Fruit fly (Drosophila melanogaster) whole organism, embryonic: ENCODE data around the gene CG44362.
A peak's percentile ranks its signal among the peaks of the same experiment; 100 is the strongest.

Experiments used
- CG12236 ChIP-seq: fragments of 200-800 bp; sonication (Bioruptor generic); optimal IDR thresholded peaks from 2 replicates; lab custom pipeline; 2016; ENCODE audit warnings: missing biosample characterization, missing genetic modification characterization
- CG12769 ChIP-seq: fragments of 200-800 bp; sonication (Bioruptor generic); optimal IDR thresholded peaks from 2 replicates; lab custom pipeline; 2019; ENCODE audit warnings: missing biosample characterization, mild to moderate bottlenecking, missing genetic modification characterization, moderate library complexity
- CG12942 ChIP-seq: fragments of 200-800 bp; sonication (Bioruptor generic); optimal IDR thresholded peaks from 3 replicates; lab custom pipeline; 2016; ENCODE audit warnings: missing biosample characterization, missing genetic modification characterization
- CG1529 ChIP-seq: fragments of 200-800 bp; sonication (Bioruptor generic); optimal IDR thresholded peaks from 3 replicates; lab custom pipeline; 2018; ENCODE audit warnings: missing biosample characterization, missing genetic modification characterization
- CG17829 ChIP-seq: fragments of 200-800 bp; optimal IDR thresholded peaks from 2 replicates; lab custom pipeline; 2019; ENCODE audit warnings: missing biosample characterization, mild to moderate bottlenecking, missing genetic modification characterization, moderate library complexity
- CG18011 ChIP-seq: fragments of 200-800 bp; sonication (Bioruptor generic); optimal IDR thresholded peaks from 2 replicates; lab custom pipeline; 2017; ENCODE audit warnings: missing biosample characterization, missing genetic modification characterization, mild to moderate bottlenecking, moderate library complexity, missing genotype
- CG31441 ChIP-seq: fragments of 200-800 bp; sonication (Bioruptor generic); IDR thresholded peaks from 2 replicates; pipeline ENCODE4 v1.3.6; 2022; ENCODE audit warnings: missing biosample characterization, missing genetic modification characterization
- CG32532 ChIP-seq: fragments of 200-800 bp; sonication (Bioruptor generic); IDR thresholded peaks from 2 replicates; pipeline ENCODE4 v1.3.6; 2022; ENCODE audit warnings: missing biosample characterization, missing genetic modification characterization
- CG34376 ChIP-seq: fragments of 200-800 bp; sonication (Bioruptor generic); optimal IDR thresholded peaks from 2 replicates; lab custom pipeline; 2018; ENCODE audit warnings: missing biosample characterization, mild to moderate bottlenecking, missing genetic modification characterization
- CG42726 ChIP-seq: fragments of 200-800 bp; sonication (Bioruptor generic); IDR thresholded peaks from 2 replicates; pipeline ENCODE4 v1.3.6; 2022; ENCODE audit warnings: missing biosample characterization, missing genetic modification characterization; ENCODE audit not compliant: partially characterized antibody
- CG4328 ChIP-seq: fragments of 200-800 bp; sonication (Bioruptor generic); optimal IDR thresholded peaks from 3 replicates; lab custom pipeline; 2017; ENCODE audit warnings: missing biosample characterization, missing genetic modification reagents, missing genetic modification characterization
- CG6272 ChIP-seq: fragments of 200-800 bp; sonication (Bioruptor generic); IDR thresholded peaks from 2 replicates; pipeline ENCODE4 v1.3.6; 2022; ENCODE audit warnings: missing biosample characterization, missing genetic modification characterization
- CG7271 ChIP-seq: fragments of 200-800 bp; sonication (Bioruptor generic); optimal IDR thresholded peaks from 2 replicates; lab custom pipeline; 2018; ENCODE audit warnings: missing biosample characterization, mild to moderate bottlenecking, missing genetic modification characterization, moderate library complexity
- CG7556 ChIP-seq: fragments of 200-800 bp; sonication (Bioruptor generic); optimal IDR thresholded peaks from 2 replicates; lab custom pipeline; 2017; ENCODE audit warnings: missing biosample characterization, mild to moderate bottlenecking, missing genetic modification characterization
- CG9215 ChIP-seq: fragments of 200-800 bp; sonication (Bioruptor generic); IDR thresholded peaks from 2 replicates; pipeline ENCODE4 v1.3.6; 2022; ENCODE audit warnings: missing biosample characterization, missing genetic modification characterization
- CG9727 ChIP-seq: fragments of 200-800 bp; sonication (Bioruptor generic); optimal IDR thresholded peaks from 3 replicates; lab custom pipeline; 2017; ENCODE audit warnings: missing biosample characterization, mild to moderate bottlenecking, missing genetic modification characterization
- CTCF ChIP-seq: fragments of 200-800 bp; sonication (Bioruptor generic); optimal IDR thresholded peaks from 2 replicates; lab custom pipeline; 2017; ENCODE audit warnings: missing biosample characterization, mild to moderate bottlenecking, missing genetic modification characterization, moderate library complexity
- Dek ChIP-seq: fragments of 200-800 bp; sonication (Bioruptor generic); optimal IDR thresholded peaks from 3 replicates; lab custom pipeline; 2019; ENCODE audit warnings: missing biosample characterization, mild to moderate bottlenecking, missing genetic modification characterization, moderate library complexity
- Eip74EF ChIP-seq, 2 experiments: fragments of 200-800 bp in 1 of 2; fragments of >200 bp in 1 of 2; sonication (Bioruptor generic) in 1 of 2; optimal IDR thresholded peaks; 2 replicates each; lab custom pipeline; 2017 to 2019; ENCODE audit warnings: missing biosample characterization in 2 of 2, missing genetic modification characterization in 2 of 2, mild to moderate bottlenecking in 1 of 2, moderate library complexity in 1 of 2
- Ets65A ChIP-seq: fragments of 200-800 bp; sonication (Bioruptor generic); peaks from one replicate; lab custom pipeline; 2016; ENCODE audit warnings: missing biosample characterization, missing genetic modification characterization
- Gug ChIP-seq: fragments of 200-800 bp; sonication (Bioruptor generic); IDR thresholded peaks from 4 replicates; pipeline ENCODE4 v1.3.6; 2022; ENCODE audit warnings: missing biosample characterization, missing genetic modification characterization
- Lhr ChIP-seq: fragments of 200-800 bp; sonication (Bioruptor generic); optimal IDR thresholded peaks from 3 replicates; lab custom pipeline; 2017; ENCODE audit warnings: mild to moderate bottlenecking, missing biosample characterization, missing genetic modification reagents, missing genetic modification characterization
- Max ChIP-seq: fragments of 200-800 bp; sonication (Bioruptor generic); optimal IDR thresholded peaks from 2 replicates; lab custom pipeline; 2016; ENCODE audit warnings: missing biosample characterization, mild to moderate bottlenecking, missing genetic modification characterization
- Myb ChIP-seq: fragments of 200-800 bp; sonication (Bioruptor generic); optimal IDR thresholded peaks from 2 replicates; lab custom pipeline; 2016; ENCODE audit warnings: missing biosample characterization, missing genetic modification characterization
- Neu2 ChIP-seq: fragments of 200-800 bp; sonication (Bioruptor generic); optimal IDR thresholded peaks from 3 replicates; lab custom pipeline; 2016; ENCODE audit warnings: missing biosample characterization, missing genetic modification characterization, borderline replicate concordance
- PHDP ChIP-seq: fragments of 200-800 bp; sonication (Bioruptor generic); optimal IDR thresholded peaks from 3 replicates; lab custom pipeline; 2018; ENCODE audit warnings: missing biosample characterization, mild to moderate bottlenecking, missing genetic modification characterization, moderate library complexity
- ab ChIP-seq: fragments of 200-800 bp; sonication (Bioruptor generic); optimal IDR thresholded peaks from 2 replicates; lab custom pipeline; 2016; ENCODE audit warnings: missing biosample characterization, missing genetic modification characterization
- aop ChIP-seq: fragments of 200-800 bp; sonication (Bioruptor generic); IDR thresholded peaks from 2 replicates; pipeline ENCODE4 v1.3.6; 2022; ENCODE audit warnings: missing biosample characterization, missing genetic modification characterization
- bigmax ChIP-seq: fragments of 200-800 bp; sonication (Bioruptor generic); optimal IDR thresholded peaks from 2 replicates; lab custom pipeline; 2018; ENCODE audit warnings: missing biosample characterization, mild to moderate bottlenecking, missing genetic modification characterization
- bowl ChIP-seq: fragments of 200-800 bp; sonication (Bioruptor generic); IDR thresholded peaks from 2 replicates; pipeline ENCODE4 v1.3.6; 2022; ENCODE audit warnings: missing biosample characterization, missing genetic modification characterization
- btn ChIP-seq: fragments of 200-800 bp; sonication (Bioruptor generic); optimal IDR thresholded peaks from 2 replicates; lab custom pipeline; 2016; ENCODE audit warnings: missing biosample characterization, missing genetic modification characterization
- chif ChIP-seq, 2 experiments: fragments of 200-800 bp; sonication (Bioruptor generic); optimal IDR thresholded peaks; 3 replicates each; lab custom pipeline; 2016; ENCODE audit warnings: missing biosample characterization in 2 of 2, missing genetic modification characterization in 2 of 2
- emc ChIP-seq: fragments of 200-800 bp; sonication (Bioruptor generic); optimal IDR thresholded peaks from 2 replicates; lab custom pipeline; 2016; ENCODE audit warnings: missing biosample characterization, missing genetic modification characterization
- en ChIP-seq: fragments of 200-800 bp; sonication (Bioruptor generic); optimal IDR thresholded peaks from 2 replicates; lab custom pipeline; 2016; ENCODE audit warnings: missing biosample characterization, missing genetic modification characterization
- eve ChIP-seq, 2 experiments: fragments of >200 bp; optimal IDR thresholded peaks; 2 replicates each; lab custom pipeline; 2017; ENCODE audit warnings: missing biosample characterization in 2 of 2, missing genetic modification characterization in 2 of 2
- eyg ChIP-seq: fragments of 200-800 bp; sonication (Bioruptor generic); optimal IDR thresholded peaks from 3 replicates; lab custom pipeline; 2016; ENCODE audit warnings: missing biosample characterization, missing genetic modification characterization
- fd3F ChIP-seq: fragments of 200-800 bp; sonication (Bioruptor generic); optimal IDR thresholded peaks from 2 replicates; lab custom pipeline; 2018; ENCODE audit warnings: missing biosample characterization, mild to moderate bottlenecking, missing genetic modification characterization, moderate library complexity
- gce ChIP-seq: fragments of 200-800 bp; sonication (Bioruptor generic); IDR thresholded peaks from 3 replicates; pipeline ENCODE4 v1.3.6; 2022; ENCODE audit warnings: missing biosample characterization, missing genetic modification characterization
- gsb-n ChIP-seq: fragments of 200-800 bp; sonication (Bioruptor generic); optimal IDR thresholded peaks from 3 replicates; lab custom pipeline; 2018; ENCODE audit warnings: missing biosample characterization, mild to moderate bottlenecking, missing genetic modification characterization
- h ChIP-seq: fragments of >200 bp; optimal IDR thresholded peaks from 2 replicates; lab custom pipeline; 2017
- inv ChIP-seq: fragments of 200-800 bp; sonication (Bioruptor generic); IDR thresholded peaks from 2 replicates; pipeline ENCODE4 v1.3.6; 2022; ENCODE audit warnings: missing biosample characterization, missing genetic modification characterization; ENCODE audit not compliant: partially characterized antibody
- klu ChIP-seq: fragments of 200-800 bp; sonication (Bioruptor generic); IDR thresholded peaks from 2 replicates; pipeline ENCODE4 v1.3.6; 2022; ENCODE audit warnings: missing biosample characterization, missing genetic modification characterization
- mam ChIP-seq: fragments of 200-800 bp; sonication (Bioruptor generic); optimal IDR thresholded peaks from 3 replicates; lab custom pipeline; 2016; ENCODE audit warnings: missing biosample characterization, missing genetic modification characterization
- nerfin-1 ChIP-seq: fragments of 200-800 bp; sonication (Bioruptor generic); optimal IDR thresholded peaks from 3 replicates; lab custom pipeline; 2019; ENCODE audit warnings: missing biosample characterization, mild to moderate bottlenecking, missing genetic modification characterization, moderate library complexity
- org-1 ChIP-seq: fragments of 200-800 bp; sonication (Bioruptor generic); optimal IDR thresholded peaks from 2 replicates; lab custom pipeline; 2017; ENCODE audit warnings: missing biosample characterization, missing genetic modification characterization
- ranshi ChIP-seq: fragments of 200-800 bp; sonication (Bioruptor generic); IDR thresholded peaks from 2 replicates; pipeline ENCODE4 v1.3.6; 2022; ENCODE audit warnings: missing biosample characterization, missing genetic modification characterization
- run ChIP-seq: fragments of 200-800 bp; sonication (Bioruptor generic); optimal IDR thresholded peaks from 3 replicates; lab custom pipeline; 2018; ENCODE audit warnings: missing biosample characterization, mild to moderate bottlenecking, missing genetic modification characterization
- slbo ChIP-seq: fragments of 200-800 bp; sonication (Bioruptor generic); IDR thresholded peaks from 2 replicates; pipeline ENCODE4 v1.3.6; 2022; ENCODE audit warnings: missing biosample characterization, missing genetic modification characterization
- slou ChIP-seq: fragments of 200-800 bp; sonication (Bioruptor generic); optimal IDR thresholded peaks from 3 replicates; lab custom pipeline; 2016; ENCODE audit warnings: missing biosample characterization, missing genetic modification characterization
- stc ChIP-seq: fragments of 200-800 bp; sonication (Bioruptor generic); IDR thresholded peaks from 2 replicates; pipeline ENCODE4 v1.3.6; 2022; ENCODE audit warnings: missing biosample characterization, missing genetic modification characterization
- stwl ChIP-seq: fragments of 200-800 bp; sonication (Bioruptor generic); optimal IDR thresholded peaks from 3 replicates; lab custom pipeline; 2018; ENCODE audit warnings: missing biosample characterization, mild to moderate bottlenecking, missing genetic modification characterization, moderate library complexity
- unc-4 ChIP-seq: fragments of 200-800 bp; sonication (Bioruptor generic); IDR thresholded peaks from 2 replicates; pipeline ENCODE4 v1.3.6; 2022; ENCODE audit warnings: missing biosample characterization, missing genetic modification characterization; ENCODE audit not compliant: partially characterized antibody

CG44362 gene

DNA sequence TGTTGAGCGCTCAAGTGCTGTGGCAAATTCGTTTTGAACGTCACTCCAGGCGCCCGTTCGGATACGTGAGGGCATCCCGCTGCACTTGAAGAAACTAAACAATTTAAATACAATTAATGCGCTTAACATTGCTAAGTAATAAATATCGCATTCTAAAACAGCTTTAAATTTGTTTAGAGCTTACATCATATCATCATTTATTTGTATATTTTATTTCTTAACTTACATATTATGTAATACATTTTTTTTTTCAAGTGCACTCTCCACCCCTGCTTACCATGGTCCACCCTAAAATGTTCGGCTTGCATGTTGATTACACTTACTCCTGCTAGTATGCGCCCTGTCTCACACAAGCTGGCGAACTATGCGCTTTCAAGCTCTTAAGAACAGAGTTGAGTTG is 18.0 kb downstream of the CG44362 start (continued):
- TF ChIP-seq CG32532 = no peak; the same call in 1 of the 2 replicates
- TF ChIP-seq run (tag; lab: Kevin White, UChicago) = peak; percentile 51
- TF ChIP-seq CG12942 (GFP tag; lab: Kevin White, UChicago) = peak; percentile 36
- TF ChIP-seq chif (GFP tag; optimal IDR thresholded peaks at IDR 0.05; lab: Kevin White, UChicago) = peak; percentile 55 to 68
- peak; percentile 38 for TF ChIP-seq CTCF
- peak in 1 of 2 experiments; percentile 39 for TF ChIP-seq Eip74EF (GFP tag; optimal IDR thresholded peaks at IDR 0.05; lab: Kevin White, UChicago)
- TF ChIP-seq PHDP (tag; lab: Kevin White, UChicago) = peak; percentile 73
- no peak for TF ChIP-seq aop
- peak; percentile 84 for TF ChIP-seq CG31441
- TF ChIP-seq eve (GFP tag; optimal IDR thresholded peaks at IDR 0.05; lab: Kevin White, UChicago) = peak in 1 of 2 experiments; percentile 91
- peak; percentile 54 for TF ChIP-seq stwl (tag; lab: Kevin White, UChicago)
- no peak for TF ChIP-seq CG12236 (GFP tag; lab: Kevin White, UChicago)
- no peak for TF ChIP-seq h (lab: Kevin White, UChicago)
- no peak for TF ChIP-seq bigmax (GFP tag; lab: Kevin White, UChicago)
- TF ChIP-seq emc (GFP tag; lab: Kevin White, UChicago) = no peak
- TF ChIP-seq bowl (GFP tag; lab: Robert Waterston, UW) = no peak
- no peak for TF ChIP-seq mam (GFP tag; lab: Kevin White, UChicago)
- no peak for TF ChIP-seq fd3F
- TF ChIP-seq slbo = peak; percentile 38; the same call in 1 of the 2 replicates
- peak; percentile 84 for TF ChIP-seq Ets65A (GFP tag; lab: Kevin White, UChicago)
- no peak for TF ChIP-seq CG42726
- TF ChIP-seq CG7556 (GFP tag; lab: Kevin White, UChicago) = peak; percentile 75
- peak; percentile 58 for TF ChIP-seq ranshi
- no peak for TF ChIP-seq ab (GFP tag; lab: Kevin White, UChicago)
- no peak for TF ChIP-seq CG12769
- peak; percentile 51; the same call in 1 of the 3 replicates for TF ChIP-seq gce (GFP tag; lab: Robert Waterston, UW)
- TF ChIP-seq Dek (tag; lab: Kevin White, UChicago) = no peak
- TF ChIP-seq eyg (GFP tag; lab: Kevin White, UChicago) = no peak
- no peak for TF ChIP-seq CG34376
- peak; percentile 67 for TF ChIP-seq nerfin-1
- TF ChIP-seq CG1529 = peak; percentile 69
- TF ChIP-seq slou = peak; percentile 13
- TF ChIP-seq CG17829 (tag; lab: Kevin White, UChicago) = peak; percentile 86
- TF ChIP-seq en (GFP tag; lab: Kevin White, UChicago) = no peak
- TF ChIP-seq org-1 = peak; percentile 42
- no peak; the same call in 1 of the 2 replicates for TF ChIP-seq klu
- TF ChIP-seq CG4328 (GFP tag; lab: Kevin White, UChicago) = no peak
- peak; percentile 42 for TF ChIP-seq Max (GFP tag; lab: Kevin White, UChicago)
- no peak for TF ChIP-seq inv (GFP tag; lab: Robert Waterston, UW)
- no peak for TF ChIP-seq unc-4 (GFP tag; lab: Robert Waterston, UW)
- peak; percentile 91 for TF ChIP-seq CG9727
- peak; percentile 57; the same call in 1 of the 2 replicates for TF ChIP-seq stc
- TF ChIP-seq CG9215 (GFP tag; lab: Robert Waterston, UW) = no peak
- TF ChIP-seq CG18011 = peak; percentile 19
- TF ChIP-seq Gug (GFP tag; lab: Robert Waterston, UW) = peak; percentile 45; the same call in 2 of the 4 replicates
- no peak for TF ChIP-seq CG7271 (tag; lab: Kevin White, UChicago)
- no peak for TF ChIP-seq Neu2 (GFP tag; lab: Kevin White, UChicago)
- TF ChIP-seq Myb (GFP tag; lab: Kevin White, UChicago) = no peak
- no peak for TF ChIP-seq btn (GFP tag; lab: Kevin White, UChicago)
- peak; percentile 93 for TF ChIP-seq gsb-n
- TF ChIP-seq Lhr = peak; percentile 49
- TF ChIP-seq CG6272 (GFP tag; lab: Robert Waterston, UW) = 0 out of 2 replicates have a peak, but pooled peaks have one; percentile 38
